Fruit fly (Drosophila melanogaster) whole organism, wandering third instar larva: Measurements from ENCODE around the gene CG32195.

Experiments
- Abd-B ChIP-seq: fragments of >200 bp; optimal IDR thresholded peaks from 2 replicates; lab custom pipeline; 2017; ENCODE audit warnings: missing biosample characterization, missing genetic modification characterization
- CG32264 ChIP-seq: fragments of 200-800 bp; sonication (Bioruptor generic); optimal IDR thresholded peaks from 2 replicates; lab custom pipeline; 2016; ENCODE audit warnings: missing biosample characterization, missing genetic modification characterization
- CG9705 ChIP-seq: fragments of 200-800 bp; sonication (Bioruptor generic); optimal IDR thresholded peaks from 2 replicates; lab custom pipeline; 2018; ENCODE audit warnings: missing biosample characterization, mild to moderate bottlenecking, missing genetic modification characterization
- CrebA ChIP-seq: fragments of 200-800 bp; sonication (Bioruptor generic); optimal IDR thresholded peaks from 2 replicates; lab custom pipeline; 2016; ENCODE audit warnings: missing biosample characterization, mild to moderate bottlenecking, missing genetic modification characterization, borderline replicate concordance
- Dfd ChIP-seq: fragments of >200 bp; optimal IDR thresholded peaks from 2 replicates; lab custom pipeline; 2017; ENCODE audit warnings: missing biosample characterization, missing genetic modification characterization
- Dif ChIP-seq: fragments of 200-275, 200-300 bp; sonication (Bioruptor generic); optimal IDR thresholded peaks from 2 replicates; lab custom pipeline; 2018; ENCODE audit warnings: missing biosample characterization, missing genetic modification characterization; ENCODE audit not compliant: partially characterized antibody
- GATAd ChIP-seq: sonication (Bioruptor generic); optimal IDR thresholded peaks from 2 replicates; lab custom pipeline; 2016; ENCODE audit warnings: missing biosample characterization, missing genetic modification characterization
- HLH106 ChIP-seq: fragments of 200-800 bp; optimal IDR thresholded peaks from 3 replicates; lab custom pipeline; 2019; ENCODE audit warnings: missing biosample characterization, mild to moderate bottlenecking, missing genetic modification characterization, moderate library complexity
- Hnf4 ChIP-seq: fragments of 200-800 bp; sonication (Bioruptor generic); optimal IDR thresholded peaks from 2 replicates; lab custom pipeline; 2016; ENCODE audit warnings: missing biosample characterization, mild to moderate bottlenecking, missing genetic modification characterization
- Hr78 ChIP-seq: fragments of >200 bp; optimal IDR thresholded peaks from 2 replicates; lab custom pipeline; 2017; ENCODE audit warnings: missing biosample characterization, missing genetic modification characterization
- Hr83 ChIP-seq: fragments of 200-300 bp; sonication (Bioruptor generic); optimal IDR thresholded peaks from 2 replicates; lab custom pipeline; 2016; ENCODE audit warnings: missing biosample characterization, mild to moderate bottlenecking, missing genetic modification characterization, moderate library complexity; ENCODE audit not compliant: poor library complexity, severe bottlenecking
- Jra ChIP-seq: sonication (Bioruptor generic); optimal IDR thresholded peaks from 2 replicates; lab custom pipeline; 2016; ENCODE audit warnings: missing biosample characterization, missing genetic modification characterization
- Mio ChIP-seq: sonication (Bioruptor generic); optimal IDR thresholded peaks from 2 replicates; lab custom pipeline; 2016; ENCODE audit warnings: missing biosample characterization, missing genetic modification characterization
- Myc ChIP-seq: fragments of >200 bp; optimal IDR thresholded peaks from 2 replicates; lab custom pipeline; 2017
- N ChIP-seq: fragments of >200 bp; optimal IDR thresholded peaks from 2 replicates; lab custom pipeline; 2018; ENCODE audit warnings: missing biosample characterization, missing external identifiers, missing genetic modification characterization
- OdsH ChIP-seq: fragments of 200-800 bp; sonication (Bioruptor generic); optimal IDR thresholded peaks from 2 replicates; lab custom pipeline; 2016; ENCODE audit warnings: missing biosample characterization, mild to moderate bottlenecking, missing genetic modification characterization
- Rel ChIP-seq, 2 experiments: fragments of 200-800 bp; sonication (Bioruptor generic) in 1 of 2; optimal IDR thresholded peaks; 2 replicates in 1 of 2; 3 replicates in 1 of 2; lab custom pipeline; 2016 to 2019; ENCODE audit warnings: mild to moderate bottlenecking in 2 of 2, missing biosample characterization in 2 of 2, missing genetic modification characterization in 2 of 2, moderate library complexity in 1 of 2
- Sp1 ChIP-seq: fragments of 200-800 bp; sonication (Bioruptor generic); optimal IDR thresholded peaks from 3 replicates; lab custom pipeline; 2019; ENCODE audit warnings: missing biosample characterization, mild to moderate bottlenecking, missing genetic modification characterization, moderate library complexity
- Vsx2 ChIP-seq: fragments of 200-300, 225-300 bp; sonication (Bioruptor generic); optimal IDR thresholded peaks from 2 replicates; lab custom pipeline; 2018; ENCODE audit warnings: missing biosample characterization, missing genetic modification characterization; ENCODE audit not compliant: partially characterized antibody
- br ChIP-seq: fragments of 200-800 bp; sonication (Bioruptor generic); optimal IDR thresholded peaks from 2 replicates; lab custom pipeline; 2016; ENCODE audit warnings: missing biosample characterization, missing genetic modification characterization
- brk ChIP-seq: fragments of 200-800 bp; sonication (Bioruptor generic); optimal IDR thresholded peaks from 2 replicates; lab custom pipeline; 2016; ENCODE audit warnings: missing biosample characterization, mild to moderate bottlenecking, missing genetic modification characterization
- dl ChIP-seq, 2 experiments: fragments of 175-275, 200-275 bp in 1 of 2; fragments of 200-275 bp in 1 of 2; sonication (Bioruptor generic); optimal IDR thresholded peaks; lab custom pipeline; 2018; ENCODE audit warnings: mild to moderate bottlenecking in 2 of 2, missing biosample characterization in 2 of 2, missing genetic modification characterization in 2 of 2, moderate library complexity in 2 of 2; ENCODE audit not compliant: partially characterized antibody in 2 of 2, insufficient read depth in 1 of 2
- dmrt93B ChIP-seq: fragments of 200-800 bp; sonication (Bioruptor generic); optimal IDR thresholded peaks from 2 replicates; lab custom pipeline; 2018; ENCODE audit warnings: missing biosample characterization, mild to moderate bottlenecking, missing genetic modification characterization
- dsf ChIP-seq: sonication (Bioruptor generic); optimal IDR thresholded peaks from 2 replicates; lab custom pipeline; 2016; ENCODE audit warnings: missing biosample characterization, missing genetic modification characterization, borderline replicate concordance
- ey ChIP-seq: fragments of 200-800 bp; sonication (Bioruptor generic); optimal IDR thresholded peaks from 2 replicates; lab custom pipeline; 2016; ENCODE audit warnings: missing biosample characterization, missing genetic modification characterization
- foxo ChIP-seq, 2 experiments: fragments of 200-800 bp; sonication (Bioruptor generic); optimal IDR thresholded peaks; 2 replicates in 1 of 2; 3 replicates in 1 of 2; lab custom pipeline; 2016 to 2017; ENCODE audit warnings: missing biosample characterization in 2 of 2, missing genetic modification characterization in 2 of 2
- fru ChIP-seq: fragments of 200-800 bp; sonication (Bioruptor generic); optimal IDR thresholded peaks from 3 replicates; lab custom pipeline; 2016; ENCODE audit warnings: missing biosample characterization, mild to moderate bottlenecking, missing genetic modification characterization
- h ChIP-seq: fragments of 200-800 bp; sonication (Bioruptor generic); optimal IDR thresholded peaks from 3 replicates; lab custom pipeline; 2016; ENCODE audit warnings: missing biosample characterization, mild to moderate bottlenecking, missing genetic modification characterization
- jim ChIP-seq: fragments of 175-275, 200-325 bp; sonication (Bioruptor generic); optimal IDR thresholded peaks from 2 replicates; lab custom pipeline; 2016; ENCODE audit warnings: missing biosample characterization, mild to moderate bottlenecking, missing genetic modification characterization
- lola ChIP-seq: fragments of >200 bp; optimal IDR thresholded peaks from 2 replicates; lab custom pipeline; 2017; ENCODE audit warnings: missing biosample characterization, missing genetic modification characterization
- pan ChIP-seq: fragments of >200 bp; optimal IDR thresholded peaks from 2 replicates; lab custom pipeline; 2017
- psq ChIP-seq: fragments of 200-800 bp; sonication (Bioruptor generic); optimal IDR thresholded peaks from 3 replicates; lab custom pipeline; 2017; ENCODE audit warnings: missing biosample characterization, mild to moderate bottlenecking, missing genetic modification characterization, moderate library complexity
- rgr ChIP-seq: fragments of 200-800 bp; sonication (Bioruptor generic); optimal IDR thresholded peaks from 3 replicates; lab custom pipeline; 2016; ENCODE audit warnings: missing biosample characterization, mild to moderate bottlenecking, missing genetic modification characterization
- sage ChIP-seq: fragments of 200-800 bp; sonication (Bioruptor generic); optimal IDR thresholded peaks from 2 replicates; lab custom pipeline; 2016; ENCODE audit warnings: missing biosample characterization, mild to moderate bottlenecking, missing genetic modification characterization
- sv ChIP-seq: fragments of 200-800 bp; sonication (Bioruptor generic); optimal IDR thresholded peaks from 3 replicates; lab custom pipeline; 2016; ENCODE audit warnings: missing biosample characterization, missing genetic modification characterization
- tai ChIP-seq: sonication (Bioruptor generic); optimal IDR thresholded peaks from 2 replicates; lab custom pipeline; 2016; ENCODE audit warnings: missing biosample characterization, missing genetic modification characterization
- usp ChIP-seq: fragments of >200 bp; optimal IDR thresholded peaks from 2 replicates; lab custom pipeline; 2017; ENCODE audit warnings: missing biosample characterization, missing genetic modification characterization
- woc ChIP-seq: sonication (Bioruptor generic); optimal IDR thresholded peaks from 2 replicates; lab custom pipeline; 2016; ENCODE audit warnings: missing biosample characterization, mild to moderate bottlenecking, missing genetic modification characterization

CG32195 gene

dm6 chr3L:18106021-18106944, 6.5 kb upstream of the CG32195 start, which contains the start of the genes CG13698 and mRpS26 (continued):
- TF ChIP-seq HLH106 (tag; lab: Kevin White, UChicago) (peak; percentile 85), foxo (GFP tag; optimal IDR thresholded peaks at IDR 0.05; lab: Kevin White, UChicago) (peak in 1 of 2 experiments; percentile 78), OdsH (GFP tag; lab: Kevin White, UChicago) (peak; percentile 52), Abd-B (no peak), GATAd (GFP tag; lab: Kevin White, UChicago) (peak; percentile 8), jim (GFP tag; lab: Kevin White, UChicago) (no peak), sage (GFP tag; lab: Kevin White, UChicago) (peak; percentile 20), sv (GFP tag; lab: Kevin White, UChicago) (peak; percentile 59), Sp1 (peak; percentile 78), Hr78 (GFP tag; lab: Kevin White, UChicago) (no peak), N (GFP tag; lab: Kevin White, UChicago) (no peak)

- no peak for TF ChIP-seq CG32264 (GFP tag; lab: Kevin White, UChicago)
- TF ChIP-seq fru (GFP tag; lab: Kevin White, UChicago): peak; percentile 18
- no peak for TF ChIP-seq pan (lab: Kevin White, UChicago)
- TF ChIP-seq sv (GFP tag; lab: Kevin White, UChicago): no peak
- no peak for TF ChIP-seq Rel (GFP tag; optimal IDR thresholded peaks at IDR 0.05; lab: Kevin White, UChicago)
- peak; percentile 1 for TF ChIP-seq Rel (tag; optimal IDR thresholded peaks at IDR 0.05; lab: Kevin White, UChicago)
- no peak for TF ChIP-seq Myc (lab: Kevin White, UChicago)
- TF ChIP-seq CG9705: peak; percentile 65
- TF ChIP-seq HLH106 (tag; lab: Kevin White, UChicago): peak; percentile 61
- no peak for TF ChIP-seq GATAd (GFP tag; lab: Kevin White, UChicago)
- no peak for TF ChIP-seq Hr83
- no peak for TF ChIP-seq lola (GFP tag; lab: Kevin White, UChicago)
- no peak for TF ChIP-seq CrebA (GFP tag; lab: Kevin White, UChicago)
- peak in 1 of 2 experiments; percentile 51 for TF ChIP-seq foxo (GFP tag; optimal IDR thresholded peaks at IDR 0.05; lab: Kevin White, UChicago)
- no peak for TF ChIP-seq dl (GFP tag; optimal IDR thresholded peaks at IDR 0.05; lab: Kevin White, UChicago; ENCODE audit: insufficient read depth in 1 of 2, partially characterized antibody in 2 of 2)
- no peak for TF ChIP-seq br (GFP tag; lab: Kevin White, UChicago)
- peak; percentile 28 for TF ChIP-seq Sp1
- TF ChIP-seq Dfd (GFP tag; lab: Kevin White, UChicago): no peak
- no peak for TF ChIP-seq Dif (GFP tag; lab: Kevin White, UChicago)
- TF ChIP-seq brk: no peak
- TF ChIP-seq OdsH (GFP tag; lab: Kevin White, UChicago): peak; percentile 24
- no peak for TF ChIP-seq Abd-B
- peak; percentile 47 for TF ChIP-seq ey (GFP tag; lab: Kevin White, UChicago)
- TF ChIP-seq usp (GFP tag; lab: Kevin White, UChicago): no peak
- no peak for TF ChIP-seq Jra (GFP tag; lab: Kevin White, UChicago)
- TF ChIP-seq psq (GFP tag; lab: Kevin White, UChicago): peak; percentile 19
- no peak for TF ChIP-seq jim (GFP tag; lab: Kevin White, UChicago)
- no peak for TF ChIP-seq sage (GFP tag; lab: Kevin White, UChicago)
- TF ChIP-seq rgr: peak; percentile 23
- no peak for TF ChIP-seq Mio (GFP tag; lab: Kevin White, UChicago)
- TF ChIP-seq Hnf4: peak; percentile 20
- TF ChIP-seq woc (GFP tag; lab: Kevin White, UChicago): no peak
- TF ChIP-seq Hr78 (GFP tag; lab: Kevin White, UChicago): no peak
- TF ChIP-seq N (GFP tag; lab: Kevin White, UChicago): no peak
- no peak for TF ChIP-seq dmrt93B
- peak; percentile 40 for TF ChIP-seq h (GFP tag; lab: Kevin White, UChicago)
- TF ChIP-seq dsf (GFP tag; lab: Kevin White, UChicago): peak; percentile 13
- no peak for TF ChIP-seq Vsx2 (GFP tag; lab: Kevin White, UChicago)
- no peak for TF ChIP-seq tai
These were observed 3.3 kb upstream of the CG32195 start, which contains the start of the genes Polr3D and mus304 for dm6 chr3L:18109459-18109863. Polr3D (minus strand) TSS chr3L:18109574. mus304 (plus strand) TSS chr3L:18109814.
